Worm (Caenorhabditis elegans): Measurements from ENCODE around the gene hhat-2.

- TF ChIP-seq T22C8.4 (GFP tag; IDR thresholded peaks at IDR 0.05) (no peak), flt-1 (GFP tag; IDR thresholded peaks at IDR 0.05) (no peak), tab-1 (GFP tag; IDR thresholded peaks at IDR 0.05) (no peak), klf-2 (GFP tag; conservative IDR thresholded peaks at IDR 0.05) (no peak), ztf-29 (GFP tag; IDR thresholded peaks at IDR 0.05) (no peak), ref-1 (GFP tag; conservative IDR thresholded peaks at IDR 0.05) (no peak), cog-1 (tag; optimal IDR thresholded peaks at IDR 0.05) (no peak)
Observed at ce11 chrIV:14863772-14864171, 34.8 kb upstream of the hhat-2 start.

All from whole organism, midembryonic.